Worm (Caenorhabditis elegans): ENCODE measurements around the gene C05E11.6.

C05E11.6 gene

DNA sequence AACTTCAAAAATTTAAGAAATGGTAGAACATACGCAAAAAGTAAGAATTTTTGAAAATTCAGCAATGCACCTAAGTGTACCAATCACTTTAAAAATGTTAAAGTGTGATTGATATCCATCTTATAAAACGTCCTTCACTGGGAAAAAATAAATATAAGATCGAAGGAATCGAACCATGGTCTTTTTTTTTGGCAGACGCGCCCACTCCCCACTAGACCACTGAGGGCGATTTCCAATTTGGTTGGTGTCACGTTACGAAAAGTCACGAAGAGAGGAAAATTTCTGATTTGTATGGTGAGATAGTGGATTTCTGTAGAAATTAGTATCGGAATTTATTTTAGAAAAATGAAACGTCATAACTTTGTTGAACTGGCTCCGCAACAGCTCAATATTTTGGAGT, 45.3 kb downstream of the C05E11.6 start:
- TF ChIP-seq zip-4 (GFP tag; optimal IDR thresholded peaks at IDR 0.05) (no peak), snu-23 (GFP tag; optimal IDR thresholded peaks at IDR 0.05) (no peak)

DNA sequence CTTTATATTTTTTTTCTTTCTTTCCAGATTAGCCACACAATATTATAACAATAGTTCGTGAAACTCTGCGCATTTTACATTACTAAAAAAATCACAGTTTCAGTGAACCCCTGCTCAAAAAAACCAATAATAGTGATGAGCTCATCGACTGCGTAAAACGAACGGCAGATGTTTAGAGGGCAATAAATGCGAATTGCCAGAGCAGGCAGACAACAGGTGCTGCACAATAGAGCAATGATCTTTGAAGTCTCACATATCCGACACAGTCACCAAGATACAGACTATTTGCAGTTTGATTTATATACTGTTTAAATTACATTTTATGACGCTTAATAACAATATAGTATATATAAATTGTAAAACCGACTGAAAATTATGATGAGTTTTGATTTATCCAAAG, 47.7 kb downstream of the C05E11.6 start:
- no peak for TF ChIP-seq ets-5 (GFP tag; IDR thresholded peaks at IDR 0.05)
- no peak for TF ChIP-seq ceh-8 (GFP tag; optimal IDR thresholded peaks at IDR 0.05)
- TF ChIP-seq nhr-77 (tag; optimal IDR thresholded peaks at IDR 0.05), result no peak
- TF ChIP-seq fkh-10 (GFP tag; optimal IDR thresholded peaks at IDR 0.05), result no peak
- TF ChIP-seq nhr-20 (tag; optimal IDR thresholded peaks at IDR 0.05), result no peak
- TF ChIP-seq efl-3 (GFP tag; optimal IDR thresholded peaks at IDR 0.05), result no peak
- TF ChIP-seq unc-62 (GFP tag; optimal IDR thresholded peaks at IDR 0.05), result no peak
- TF ChIP-seq F16B12.6 (tag; optimal IDR thresholded peaks at IDR 0.05), result no peak
- no peak for TF ChIP-seq unc-130 (tag; optimal IDR thresholded peaks at IDR 0.05)
- TF ChIP-seq ces-1 (GFP tag; optimal IDR thresholded peaks at IDR 0.05), result no peak
- TF ChIP-seq unc-98 (GFP tag; IDR thresholded peaks at IDR 0.05), result no peak
- TF ChIP-seq lir-3 (tag; optimal IDR thresholded peaks at IDR 0.05; ENCODE audit: poor library complexity), result no peak
- TF ChIP-seq efl-1 (optimal IDR thresholded peaks at IDR 0.05), result no peak
- no peak for TF ChIP-seq efl-1 (GFP tag; optimal IDR thresholded peaks at IDR 0.05 in 1 of 2)
- TF ChIP-seq pax-3 (tag; optimal IDR thresholded peaks at IDR 0.05), result no peak
- TF ChIP-seq zip-4 (GFP tag; optimal IDR thresholded peaks at IDR 0.05), result no peak
- TF ChIP-seq C16A3.4 (tag; optimal IDR thresholded peaks at IDR 0.05), result no peak
- no peak for TF ChIP-seq ceh-82 (tag; optimal IDR thresholded peaks at IDR 0.05)
- TF ChIP-seq irx-1 (tag; optimal IDR thresholded peaks at IDR 0.05), result no peak
